Fruit fly (Drosophila melanogaster) whole organism, wandering third instar larva: ENCODE data around the gene Atg8a.

Experiments used
- Abd-B ChIP-seq: fragments of >200 bp; optimal IDR thresholded peaks from 2 replicates; lab custom pipeline; 2017; ENCODE audit warnings: missing biosample characterization, missing genetic modification characterization
- CG32264 ChIP-seq: fragments of 200-800 bp; sonication (Bioruptor generic); optimal IDR thresholded peaks from 2 replicates; lab custom pipeline; 2016; ENCODE audit warnings: missing biosample characterization, missing genetic modification characterization
- CG9705 ChIP-seq: fragments of 200-800 bp; sonication (Bioruptor generic); optimal IDR thresholded peaks from 2 replicates; lab custom pipeline; 2018; ENCODE audit warnings: missing biosample characterization, mild to moderate bottlenecking, missing genetic modification characterization
- CrebA ChIP-seq: fragments of 200-800 bp; sonication (Bioruptor generic); optimal IDR thresholded peaks from 2 replicates; lab custom pipeline; 2016; ENCODE audit warnings: missing biosample characterization, mild to moderate bottlenecking, missing genetic modification characterization, borderline replicate concordance
- Dfd ChIP-seq: fragments of >200 bp; optimal IDR thresholded peaks from 2 replicates; lab custom pipeline; 2017; ENCODE audit warnings: missing biosample characterization, missing genetic modification characterization
- Dif ChIP-seq: fragments of 200-275, 200-300 bp; sonication (Bioruptor generic); optimal IDR thresholded peaks from 2 replicates; lab custom pipeline; 2018; ENCODE audit warnings: missing biosample characterization, missing genetic modification characterization; ENCODE audit not compliant: partially characterized antibody
- Hnf4 ChIP-seq: fragments of 200-800 bp; sonication (Bioruptor generic); optimal IDR thresholded peaks from 2 replicates; lab custom pipeline; 2016; ENCODE audit warnings: missing biosample characterization, mild to moderate bottlenecking, missing genetic modification characterization
- Hr78 ChIP-seq: fragments of >200 bp; optimal IDR thresholded peaks from 2 replicates; lab custom pipeline; 2017; ENCODE audit warnings: missing biosample characterization, missing genetic modification characterization
- Hr83 ChIP-seq: fragments of 200-300 bp; sonication (Bioruptor generic); optimal IDR thresholded peaks from 2 replicates; lab custom pipeline; 2016; ENCODE audit warnings: missing biosample characterization, mild to moderate bottlenecking, missing genetic modification characterization, moderate library complexity; ENCODE audit not compliant: poor library complexity, severe bottlenecking
- Jra ChIP-seq: sonication (Bioruptor generic); optimal IDR thresholded peaks from 2 replicates; lab custom pipeline; 2016; ENCODE audit warnings: missing biosample characterization, missing genetic modification characterization
- Myc ChIP-seq: fragments of >200 bp; optimal IDR thresholded peaks from 2 replicates; lab custom pipeline; 2017
- N ChIP-seq: fragments of >200 bp; optimal IDR thresholded peaks from 2 replicates; lab custom pipeline; 2018; ENCODE audit warnings: missing biosample characterization, missing external identifiers, missing genetic modification characterization
- OdsH ChIP-seq: fragments of 200-800 bp; sonication (Bioruptor generic); optimal IDR thresholded peaks from 2 replicates; lab custom pipeline; 2016; ENCODE audit warnings: missing biosample characterization, mild to moderate bottlenecking, missing genetic modification characterization
- Rel ChIP-seq, 2 experiments: fragments of 200-800 bp; sonication (Bioruptor generic) in 1 of 2; optimal IDR thresholded peaks; 2 replicates in 1 of 2; 3 replicates in 1 of 2; lab custom pipeline; 2016 to 2019; ENCODE audit warnings: mild to moderate bottlenecking in 2 of 2, missing biosample characterization in 2 of 2, missing genetic modification characterization in 2 of 2, moderate library complexity in 1 of 2
- brk ChIP-seq: fragments of 200-800 bp; sonication (Bioruptor generic); optimal IDR thresholded peaks from 2 replicates; lab custom pipeline; 2016; ENCODE audit warnings: missing biosample characterization, mild to moderate bottlenecking, missing genetic modification characterization
- dl ChIP-seq, 2 experiments: fragments of 175-275, 200-275 bp in 1 of 2; fragments of 200-275 bp in 1 of 2; sonication (Bioruptor generic); optimal IDR thresholded peaks; lab custom pipeline; 2018; ENCODE audit warnings: mild to moderate bottlenecking in 2 of 2, missing biosample characterization in 2 of 2, missing genetic modification characterization in 2 of 2, moderate library complexity in 2 of 2; ENCODE audit not compliant: partially characterized antibody in 2 of 2, insufficient read depth in 1 of 2
- dmrt93B ChIP-seq: fragments of 200-800 bp; sonication (Bioruptor generic); optimal IDR thresholded peaks from 2 replicates; lab custom pipeline; 2018; ENCODE audit warnings: missing biosample characterization, mild to moderate bottlenecking, missing genetic modification characterization
- dsf ChIP-seq: sonication (Bioruptor generic); optimal IDR thresholded peaks from 2 replicates; lab custom pipeline; 2016; ENCODE audit warnings: missing biosample characterization, missing genetic modification characterization, borderline replicate concordance
- foxo ChIP-seq, 2 experiments: fragments of 200-800 bp; sonication (Bioruptor generic); optimal IDR thresholded peaks; 2 replicates in 1 of 2; 3 replicates in 1 of 2; lab custom pipeline; 2016 to 2017; ENCODE audit warnings: missing biosample characterization in 2 of 2, missing genetic modification characterization in 2 of 2
- fru ChIP-seq: fragments of 200-800 bp; sonication (Bioruptor generic); optimal IDR thresholded peaks from 3 replicates; lab custom pipeline; 2016; ENCODE audit warnings: missing biosample characterization, mild to moderate bottlenecking, missing genetic modification characterization
- h ChIP-seq: fragments of 200-800 bp; sonication (Bioruptor generic); optimal IDR thresholded peaks from 3 replicates; lab custom pipeline; 2016; ENCODE audit warnings: missing biosample characterization, mild to moderate bottlenecking, missing genetic modification characterization
- jim ChIP-seq: fragments of 175-275, 200-325 bp; sonication (Bioruptor generic); optimal IDR thresholded peaks from 2 replicates; lab custom pipeline; 2016; ENCODE audit warnings: missing biosample characterization, mild to moderate bottlenecking, missing genetic modification characterization
- lola ChIP-seq: fragments of >200 bp; optimal IDR thresholded peaks from 2 replicates; lab custom pipeline; 2017; ENCODE audit warnings: missing biosample characterization, missing genetic modification characterization
- pan ChIP-seq: fragments of >200 bp; optimal IDR thresholded peaks from 2 replicates; lab custom pipeline; 2017
- psq ChIP-seq: fragments of 200-800 bp; sonication (Bioruptor generic); optimal IDR thresholded peaks from 3 replicates; lab custom pipeline; 2017; ENCODE audit warnings: missing biosample characterization, mild to moderate bottlenecking, missing genetic modification characterization, moderate library complexity
- rgr ChIP-seq: fragments of 200-800 bp; sonication (Bioruptor generic); optimal IDR thresholded peaks from 3 replicates; lab custom pipeline; 2016; ENCODE audit warnings: missing biosample characterization, mild to moderate bottlenecking, missing genetic modification characterization
- sage ChIP-seq: fragments of 200-800 bp; sonication (Bioruptor generic); optimal IDR thresholded peaks from 2 replicates; lab custom pipeline; 2016; ENCODE audit warnings: missing biosample characterization, mild to moderate bottlenecking, missing genetic modification characterization
- tai ChIP-seq: sonication (Bioruptor generic); optimal IDR thresholded peaks from 2 replicates; lab custom pipeline; 2016; ENCODE audit warnings: missing biosample characterization, missing genetic modification characterization
- woc ChIP-seq: sonication (Bioruptor generic); optimal IDR thresholded peaks from 2 replicates; lab custom pipeline; 2016; ENCODE audit warnings: missing biosample characterization, mild to moderate bottlenecking, missing genetic modification characterization

Atg8a gene

dm6 chrX:10731357-10731756 is 36.8 kb downstream of the Atg8a start:
- TF ChIP-seq lola (GFP tag; lab: Kevin White, UChicago): no peak
- no peak for TF ChIP-seq sage (GFP tag; lab: Kevin White, UChicago)
- TF ChIP-seq Abd-B (GFP tag; lab: Kevin White, UChicago): no peak
- no peak for TF ChIP-seq Hnf4 (GFP tag; lab: Kevin White, UChicago)
- no peak for TF ChIP-seq woc (GFP tag; lab: Kevin White, UChicago)
- TF ChIP-seq h: no peak
- TF ChIP-seq foxo (GFP tag; optimal IDR thresholded peaks at IDR 0.05; lab: Kevin White, UChicago): no peak

- TF ChIP-seq psq (GFP tag; lab: Kevin White, UChicago) (peak; percentile 27), Hr78 (GFP tag; lab: Kevin White, UChicago) (no peak)
These were observed 37.9 kb downstream of the Atg8a start for dm6 chrX:10729921-10730873.

- TF ChIP-seq Dif (GFP tag; lab: Kevin White, UChicago) (no peak), Dfd (no peak), N (GFP tag; lab: Kevin White, UChicago) (no peak), lola (GFP tag; lab: Kevin White, UChicago) (no peak), CG32264 (GFP tag; lab: Kevin White, UChicago) (no peak), jim (GFP tag; lab: Kevin White, UChicago) (no peak), dsf (no peak), fru (GFP tag; lab: Kevin White, UChicago) (no peak), psq (GFP tag; lab: Kevin White, UChicago) (no peak), tai (GFP tag; lab: Kevin White, UChicago) (no peak), dl (GFP tag; optimal IDR thresholded peaks at IDR 0.05; lab: Kevin White, UChicago; ENCODE audit: insufficient read depth in 1 of 2, partially characterized antibody in 2 of 2) (no peak)
These were observed 38.8 kb downstream of the Atg8a start for dm6 chrX:10729196-10729835.

dm6 chrX:10728541-10728968 is 39.6 kb downstream of the Atg8a start:
- TF ChIP-seq Hr83 (GFP tag; lab: Kevin White, UChicago) (no peak), CrebA (GFP tag; lab: Kevin White, UChicago) (no peak), N (GFP tag; lab: Kevin White, UChicago) (no peak), tai (GFP tag; lab: Kevin White, UChicago) (no peak), dmrt93B (GFP tag; lab: Kevin White, UChicago) (no peak), Myc (lab: Kevin White, UChicago) (no peak), Hnf4 (GFP tag; lab: Kevin White, UChicago) (no peak), brk (GFP tag; lab: Kevin White, UChicago) (no peak), pan (lab: Kevin White, UChicago) (no peak), woc (GFP tag; lab: Kevin White, UChicago) (no peak), Hr78 (GFP tag; lab: Kevin White, UChicago) (no peak), CG9705 (GFP tag; lab: Kevin White, UChicago) (no peak), lola (GFP tag; lab: Kevin White, UChicago) (no peak), rgr (no peak), Rel (GFP tag; optimal IDR thresholded peaks at IDR 0.05; lab: Kevin White, UChicago) (no peak), Rel (tag; optimal IDR thresholded peaks at IDR 0.05; lab: Kevin White, UChicago) (no peak), OdsH (no peak), Jra (no peak), Dfd (no peak), foxo (GFP tag; optimal IDR thresholded peaks at IDR 0.05; lab: Kevin White, UChicago) (no peak), Abd-B (GFP tag; lab: Kevin White, UChicago) (no peak)
